Worm (Caenorhabditis elegans): ENCODE data around the gene R04A9.9.
A peak's percentile ranks its signal among the peaks of the same experiment; 100 is the strongest.

Gene R04A9.9

DNA sequence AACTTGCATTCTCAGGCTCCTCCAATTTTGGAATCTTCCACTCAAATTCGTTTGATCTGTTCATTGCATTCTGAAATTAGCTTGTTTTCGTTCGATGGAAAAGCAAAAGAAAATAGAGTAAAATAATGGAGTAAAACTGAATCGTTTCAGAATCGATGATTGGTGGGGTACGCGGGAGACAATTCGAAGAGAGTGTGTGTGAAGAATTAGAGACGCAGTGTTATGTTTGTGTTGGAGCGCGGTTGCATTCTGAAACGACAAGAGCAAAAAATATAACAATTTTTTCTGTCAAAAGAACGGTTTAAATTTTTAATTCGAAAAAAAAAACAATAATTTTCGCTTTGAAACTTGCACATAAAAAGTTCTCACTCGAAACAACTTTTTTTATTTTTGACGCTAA, 1.6 kb downstream of the R04A9.9 start, which contains the start of gene ceh-93 (continued):
- no peak for TF ChIP-seq daf-12 (tag; optimal IDR thresholded peaks at IDR 0.05)
- no peak for TF ChIP-seq pha-4 (GFP tag; IDR thresholded peaks at IDR 0.05)
- no peak for TF ChIP-seq pha-4 (tag; optimal IDR thresholded peaks at IDR 0.05)
- TF ChIP-seq F44E2.7 (GFP tag; IDR thresholded peaks at IDR 0.05) = no peak
- TF ChIP-seq hmg-1.1 (GFP tag; IDR thresholded peaks at IDR 0.05) = peak; percentile 55
- TF ChIP-seq lin-38 (GFP tag; IDR thresholded peaks at IDR 0.05) = peak; percentile 66
- TF ChIP-seq dmd-8 (GFP tag; IDR thresholded peaks at IDR 0.05) = no peak
- TF ChIP-seq fkh-10 (GFP tag; optimal IDR thresholded peaks at IDR 0.05) = no peak

DNA sequence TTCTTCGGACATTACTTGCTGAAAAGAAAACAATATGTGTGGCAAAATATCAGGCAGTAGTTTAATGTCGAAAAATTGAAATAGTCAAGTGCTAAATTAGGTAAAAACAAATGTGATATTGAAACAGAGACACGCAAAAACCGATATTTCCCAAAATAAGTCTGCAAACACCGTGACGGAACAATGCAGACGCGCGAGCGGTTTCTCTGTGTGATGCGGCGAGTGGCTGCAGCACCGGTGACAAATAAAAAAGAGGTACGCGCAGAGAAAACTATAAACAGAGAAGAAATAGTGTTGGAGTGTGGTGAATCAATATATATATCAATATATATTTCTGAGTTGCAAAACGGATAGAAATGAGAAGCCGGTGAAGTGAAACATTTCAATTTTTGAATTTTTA, 7.7 kb downstream of the R04A9.9 start, which contains the start of gene ife-2:
TSS of gene ife-2 (minus strand) at position 18 of the 400 bp plus-strand sequence.
- TF ChIP-seq rbr-2 (tag; optimal IDR thresholded peaks at IDR 0.05) (peak; percentile 54), dve-1 (tag; optimal IDR thresholded peaks at IDR 0.05; ENCODE audit: insufficient read depth) (peak; percentile 88), mep-1 (tag; optimal IDR thresholded peaks at IDR 0.05) (peak; percentile 79), hif-1 (tag; optimal IDR thresholded peaks at IDR 0.05) (peak in 1 of 2 experiments; percentile 24), Y75B8A.6 (GFP tag; IDR thresholded peaks at IDR 0.05) (no peak), lin-13 (GFP tag; optimal IDR thresholded peaks at IDR 0.05) (no peak), madf-9 (GFP tag; conservative IDR thresholded peaks at IDR 0.05) (no peak), lsy-2 (tag; optimal IDR thresholded peaks at IDR 0.05) (peak in 1 of 2 experiments; percentile 82), nhr-77 (tag; optimal IDR thresholded peaks at IDR 0.05) (peak; percentile 79), nhr-48 (tag; optimal IDR thresholded peaks at IDR 0.05) (no peak), daf-19 (GFP tag; conservative IDR thresholded peaks at IDR 0.05) (no peak), lin-29 (GFP tag; IDR thresholded peaks at IDR 0.05) (no peak), duxl-1 (tag; optimal IDR thresholded peaks at IDR 0.05; ENCODE audit: poor library complexity) (peak; percentile 54), aha-1 (tag) (peak; percentile 80), jun-1 (tag; optimal IDR thresholded peaks at IDR 0.05) (peak; percentile 30), dmd-6 (GFP tag; IDR thresholded peaks at IDR 0.05) (peak; percentile 40; the same call in 1 of the 2 replicates), pqm-1 (tag; optimal IDR thresholded peaks at IDR 0.05) (peak; percentile 7), hlh-30 (tag; optimal IDR thresholded peaks at IDR 0.05; ENCODE audit: insufficient read depth) (peak; percentile 85), daf-16 (GFP tag; optimal IDR thresholded peaks at IDR 0.05) (peak in 1 of 2 experiments; percentile 42), daf-16 (tag; optimal IDR thresholded peaks at IDR 0.05) (peak; percentile 87), nhr-11 (tag; optimal IDR thresholded peaks at IDR 0.05) (peak; percentile 39), hlh-11 (tag; optimal IDR thresholded peaks at IDR 0.05) (peak; percentile 71), dpl-1 (GFP tag; optimal IDR thresholded peaks at IDR 0.05) (peak; percentile 71), nhr-28 (tag; optimal IDR thresholded peaks at IDR 0.05) (peak; percentile 89), hmg-1.1 (GFP tag; IDR thresholded peaks at IDR 0.05) (peak; percentile 63), spr-1 (tag; optimal IDR thresholded peaks at IDR 0.05) (peak; percentile 26), Y5F2A.4 (GFP tag; optimal IDR thresholded peaks at IDR 0.05) (no peak), fos-1 (tag; optimal IDR thresholded peaks at IDR 0.05) (no peak), F10B5.3 (tag; optimal IDR thresholded peaks at IDR 0.05) (peak; percentile 9), lin-38 (GFP tag; IDR thresholded peaks at IDR 0.05) (peak; percentile 46), nhr-6 (tag; optimal IDR thresholded peaks at IDR 0.05) (peak; percentile 75), mes-2 (tag; optimal IDR thresholded peaks at IDR 0.05; ENCODE audit: poor library complexity, severe bottlenecking) (peak; percentile 77), mdl-1 (tag; optimal IDR thresholded peaks at IDR 0.05) (peak in 1 of 2 experiments; percentile 39), mxl-3 (GFP tag; optimal IDR thresholded peaks at IDR 0.05) (peak; percentile 58)

- no peak for TF ChIP-seq madf-5 (GFP tag; IDR thresholded peaks at IDR 0.05)
- no peak for TF ChIP-seq tra-1 (GFP tag; IDR thresholded peaks at IDR 0.05)
- 0 out of 2 replicates have a peak, but pooled peaks have one; percentile 34 for TF ChIP-seq egl-43 (GFP tag; IDR thresholded peaks at IDR 0.05)
- no peak for TF ChIP-seq daf-12 (tag; optimal IDR thresholded peaks at IDR 0.05)
- TF ChIP-seq zfp-3 (GFP tag; conservative IDR thresholded peaks at IDR 0.05) = no peak
- TF ChIP-seq ZK546.5 (tag; optimal IDR thresholded peaks at IDR 0.05) = no peak
- no peak for TF ChIP-seq nhr-77 (tag; optimal IDR thresholded peaks at IDR 0.05)
- TF ChIP-seq snpc-1.2 (GFP tag; IDR thresholded peaks at IDR 0.05) = no peak
- no peak for TF ChIP-seq lir-3 (tag; optimal IDR thresholded peaks at IDR 0.05)
- no peak for TF ChIP-seq dmd-6 (GFP tag; IDR thresholded peaks at IDR 0.05)
- peak; percentile 70 for TF ChIP-seq aha-1 (tag)
- no peak for TF ChIP-seq ztf-11 (tag; optimal IDR thresholded peaks at IDR 0.05)
- no peak for TF ChIP-seq gei-8 (GFP tag; optimal IDR thresholded peaks at IDR 0.05)
- no peak for TF ChIP-seq snpc-4 (tag; optimal IDR thresholded peaks at IDR 0.05)
- no peak for TF ChIP-seq daf-19 (GFP tag; conservative IDR thresholded peaks at IDR 0.05)
Measured at ce11 chrX:381029-381428, 9.3 kb downstream of the R04A9.9 start.

Data from whole organism, L4 larva.